Fruit fly (Drosophila melanogaster) whole organism, embryonic: ENCODE measurements around the gene Vti1a.

Experiments used
- Abd-B ChIP-seq: fragments of 200-800 bp; sonication (Bioruptor generic); optimal IDR thresholded peaks from 2 replicates; lab custom pipeline; 2018; ENCODE audit warnings: missing biosample characterization, mild to moderate bottlenecking, missing genetic modification characterization, moderate library complexity
- CG12299 ChIP-seq: fragments of 200-800 bp; sonication (Bioruptor generic); optimal IDR thresholded peaks from 2 replicates; lab custom pipeline; 2018; ENCODE audit warnings: missing biosample characterization, mild to moderate bottlenecking, missing genetic modification characterization
- CG12659 ChIP-seq: fragments of 200-800 bp; sonication (Bioruptor generic); optimal IDR thresholded peaks from 3 replicates; lab custom pipeline; 2017; ENCODE audit warnings: mild to moderate bottlenecking, missing biosample characterization, missing genetic modification reagents, missing genetic modification characterization
- Gsc ChIP-seq: fragments of 200-800 bp; sonication (Bioruptor generic); IDR thresholded peaks from 2 replicates; pipeline ENCODE4 v1.3.6; 2022; ENCODE audit warnings: missing biosample characterization, missing genetic modification characterization
- Hmr ChIP-seq: fragments of 200-800 bp; sonication (Bioruptor generic); optimal IDR thresholded peaks from 3 replicates; lab custom pipeline; 2017; ENCODE audit warnings: mild to moderate bottlenecking, missing biosample characterization, missing genetic modification reagents, missing genetic modification characterization
- MTF-1 ChIP-seq: fragments of 200-800 bp; sonication (Bioruptor generic); optimal IDR thresholded peaks from 2 replicates; lab custom pipeline; 2018; ENCODE audit warnings: missing biosample characterization, mild to moderate bottlenecking, missing genetic modification characterization, borderline replicate concordance
- NC2α ChIP-seq: fragments of 200-800 bp; sonication (Bioruptor generic); optimal IDR thresholded peaks from 2 replicates; lab custom pipeline; 2016; ENCODE audit warnings: missing biosample characterization, missing genetic modification characterization
- Oaz ChIP-seq: fragments of 200-800 bp; sonication (Bioruptor generic); IDR thresholded peaks from 2 replicates; pipeline ENCODE4 v1.3.6; 2022; ENCODE audit warnings: missing biosample characterization, missing genetic modification characterization
- Optix ChIP-seq: fragments of 200-800 bp; sonication (Bioruptor generic); IDR thresholded peaks from 3 replicates; pipeline ENCODE4 v1.3.6; 2022; ENCODE audit warnings: missing biosample characterization, missing genetic modification characterization
- PHDP ChIP-seq: fragments of 200-800 bp; sonication (Bioruptor generic); optimal IDR thresholded peaks from 3 replicates; lab custom pipeline; 2018; ENCODE audit warnings: missing biosample characterization, mild to moderate bottlenecking, missing genetic modification characterization, moderate library complexity
- br ChIP-seq: fragments of >200 bp; optimal IDR thresholded peaks from 2 replicates; lab custom pipeline; 2017
- lov ChIP-seq, 2 experiments: fragments of 200-800 bp in 1 of 2; fragments of >200 bp in 1 of 2; sonication (Bioruptor generic) in 1 of 2; IDR thresholded peaks in 1 of 2; optimal IDR thresholded peaks in 1 of 2; 2 replicates in 1 of 2; 3 replicates in 1 of 2; pipeline versions ENCODE4 v1.3.6 to Lab custom; 2017 to 2022; ENCODE audit warnings: missing biosample characterization in 1 of 2, missing genetic modification characterization in 1 of 2

DNA sequence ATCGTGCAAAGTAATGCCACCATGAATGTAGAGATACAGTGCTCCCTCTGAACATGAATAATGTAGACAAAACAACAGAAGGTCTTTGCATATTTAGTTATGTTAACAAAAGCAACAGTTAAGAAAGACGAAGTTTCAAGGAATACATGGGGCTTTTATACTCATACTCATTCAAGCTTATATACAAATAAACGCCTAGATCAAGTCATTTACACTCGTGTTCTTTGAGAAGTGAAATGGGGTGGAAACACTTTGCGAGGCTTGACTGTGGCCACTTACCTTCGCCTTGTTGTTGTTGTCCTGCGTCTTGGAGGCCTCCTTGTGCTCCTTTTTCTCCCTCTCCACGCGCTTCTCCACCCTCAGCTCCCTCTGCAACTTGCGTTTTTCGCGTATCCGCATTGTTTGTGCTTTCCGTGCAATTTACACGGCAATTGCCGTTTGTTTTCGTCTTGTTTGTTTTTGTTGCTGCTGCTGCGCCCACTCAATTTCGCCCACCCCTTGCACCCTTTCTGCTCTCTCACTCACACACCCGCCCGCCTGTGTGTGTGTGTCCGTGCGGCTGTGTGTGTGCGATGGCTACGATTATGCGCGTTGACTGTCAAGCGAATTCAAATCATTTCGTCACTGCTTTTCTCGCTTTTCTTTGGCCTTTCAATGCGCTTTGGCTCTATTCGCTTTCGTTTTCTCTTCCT, 7.8 kb downstream of the Vti1a start:
- TF ChIP-seq Hmr (GFP tag; lab: Kevin White, UChicago) (no peak), Optix (GFP tag; lab: Robert Waterston, UW) (no peak), CG12659 (no peak), br (lab: Kevin White, UChicago) (no peak), lov (optimal IDR thresholded peaks at IDR 0.05; lab: Kevin White, UChicago) (no peak), lov (GFP tag; IDR thresholded peaks at IDR 0.05; lab: Robert Waterston, UW) (no peak), NC2α (GFP tag; lab: Kevin White, UChicago) (no peak), Gsc (no peak), PHDP (tag; lab: Kevin White, UChicago) (no peak), MTF-1 (no peak), Abd-B (GFP tag; lab: Kevin White, UChicago) (no peak), CG12299 (tag; lab: Kevin White, UChicago) (no peak), Oaz (GFP tag; lab: Robert Waterston, UW) (no peak)
